Worm (Caenorhabditis elegans) whole organism, early embryonic: ENCODE results near the gene srab-18.

ENCODE experiments used
- B0310.2 ChIP-seq: sonication (generic microtip); optimal IDR thresholded peaks from 2 replicates; lab custom pipeline; 2016; ENCODE audit warnings: mild to moderate bottlenecking, missing genetic modification characterization, missing compliant biosample characterization
- F13C5.2 ChIP-seq: sonication (generic microtip); optimal IDR thresholded peaks from 2 replicates; lab custom pipeline; 2017; ENCODE audit warnings: mild to moderate bottlenecking, missing genetic modification characterization, inconsistent platforms, missing compliant biosample characterization
- aly-1 ChIP-seq: sonication (generic microtip); optimal IDR thresholded peaks from 2 replicates; lab custom pipeline; 2016; ENCODE audit warnings: missing genetic modification characterization, missing compliant biosample characterization
- ama-1 ChIP-seq: fragments of 150-350 bp; optimal IDR thresholded peaks from 2 replicates; lab custom pipeline; 2014
- ceh-13 ChIP-seq: fragments of 200-800 bp; sonication (Bioruptor generic); optimal IDR thresholded peaks from 2 replicates; lab custom pipeline; 2018; ENCODE audit warnings: mild to moderate bottlenecking, missing genetic modification characterization, missing compliant biosample characterization
- ets-7 ChIP-seq: sonication (generic microtip); optimal IDR thresholded peaks from 2 replicates; lab custom pipeline; 2016; ENCODE audit warnings: missing genotype, missing genetic modification characterization, missing compliant biosample characterization
- flt-1 ChIP-seq: fragments of 200-800 bp; sonication (Bioruptor generic); IDR thresholded peaks from 2 replicates; pipeline ENCODE4 v1.3.6; 2022; ENCODE audit warnings: missing genetic modification characterization, missing compliant biosample characterization
- hmbx-1 ChIP-seq: sonication (generic microtip); optimal IDR thresholded peaks from 2 replicates; lab custom pipeline; 2016; ENCODE audit warnings: mild to moderate bottlenecking, missing genetic modification characterization, missing compliant biosample characterization
- hnd-1 ChIP-seq: sonication (generic microtip); optimal IDR thresholded peaks from 2 replicates; lab custom pipeline; 2016; ENCODE audit warnings: missing genetic modification characterization, missing compliant biosample characterization
- pes-1 ChIP-seq: fragments of 200-800 bp; sonication (Bioruptor generic); IDR thresholded peaks from 2 replicates; pipeline ENCODE4 v1.3.6; 2022; ENCODE audit warnings: missing genetic modification reagents, missing genetic modification characterization, missing compliant biosample characterization
- scrt-1 ChIP-seq: fragments of 200-800 bp; sonication (Bioruptor generic); IDR thresholded peaks from 2 replicates; pipeline ENCODE4 v1.3.6; 2022; ENCODE audit warnings: missing genetic modification characterization, missing compliant biosample characterization
- sea-1 ChIP-seq: fragments of 200-800 bp; sonication (Bioruptor generic); conservative IDR thresholded peaks from 2 replicates; pipeline ENCODE4 v1.3.6; 2022; ENCODE audit warnings: missing genetic modification characterization, missing compliant biosample characterization
- tbx-37 ChIP-seq: fragments of 200-800 bp; sonication (Bioruptor generic); conservative IDR thresholded peaks from 2 replicates; pipeline ENCODE4 v1.3.6; 2022; ENCODE audit warnings: missing genetic modification reagents, missing genetic modification characterization, missing compliant biosample characterization

DNA sequence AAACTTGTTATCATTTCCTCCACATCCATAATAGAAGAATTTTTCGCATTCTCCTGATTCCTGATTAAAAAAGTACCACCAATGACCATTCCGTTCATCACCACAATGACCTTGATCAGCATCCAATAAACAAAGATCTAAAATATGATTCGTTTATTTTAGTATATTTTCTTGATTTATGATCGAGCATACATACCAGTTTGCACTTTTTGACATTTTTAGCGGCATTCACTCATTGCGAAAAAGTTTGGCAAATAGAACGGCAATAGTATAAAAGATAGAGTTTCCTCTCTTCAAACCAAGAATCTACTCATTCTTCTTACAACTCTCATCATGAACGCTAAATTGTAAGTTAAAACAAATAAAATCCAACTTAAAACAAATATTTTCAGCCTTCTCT, 42.6 kb upstream of the srab-18 start, which contains the start of gene fipr-10:
- TF ChIP-seq ama-1 (lab: Kevin White, UChicago) (no peak), F13C5.2 (tag; lab: Kevin White, UChicago) (no peak), hmbx-1 (no peak), tbx-37 (no peak), ets-7 (tag; lab: Kevin White, UChicago) (no peak), sea-1 (GFP tag; lab: Robert Waterston, UW) (no peak), ceh-13 (GFP tag; lab: Kevin White, UChicago) (no peak), flt-1 (GFP tag; lab: Robert Waterston, UW) (no peak), hnd-1 (tag; lab: Kevin White, UChicago) (no peak), aly-1 (tag; lab: Kevin White, UChicago) (no peak), B0310.2 (tag; lab: Kevin White, UChicago) (no peak), scrt-1 (GFP tag; lab: Robert Waterston, UW) (no peak), pes-1 (GFP tag; lab: Robert Waterston, UW) (no peak)
